Fruit fly (Drosophila melanogaster) ovary, adult (tissue): ENCODE results near the gene apn.

Experiments used
- CG17801 ChIP-seq: fragments of 200-800 bp; optimal IDR thresholded peaks from 2 replicates; lab custom pipeline; 2019; ENCODE audit warnings: missing biosample characterization, mild to moderate bottlenecking, missing genetic modification characterization, moderate library complexity; ENCODE audit not compliant: partially characterized antibody

The apn gene

DNA sequence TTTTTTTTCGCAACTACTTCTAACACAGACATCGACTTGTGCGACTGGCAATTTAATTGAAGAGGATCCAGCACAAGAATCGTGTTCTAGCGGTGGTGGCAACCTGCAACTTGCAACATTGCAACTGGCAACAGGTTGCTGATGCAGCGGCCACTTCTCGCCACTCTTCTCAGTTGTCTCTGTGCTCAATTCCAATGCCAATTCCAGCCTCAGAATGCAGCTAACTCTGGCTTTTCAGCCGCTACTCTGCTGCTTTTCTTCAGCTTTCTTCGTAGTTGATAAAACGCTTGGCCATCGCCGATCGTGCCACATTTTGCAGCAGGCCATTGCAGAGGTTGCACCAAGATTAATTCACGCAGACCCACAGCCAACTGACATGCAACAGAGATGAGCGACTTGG lies 1.7 kb upstream of the apn start, which contains the start of gene Osi22:
Gene Osi22 (plus strand): TSS at position 301 of the 400 bp plus-strand sequence.
- TF ChIP-seq CG17801 (GFP tag; lab: Kevin White, UChicago), result no peak

DNA sequence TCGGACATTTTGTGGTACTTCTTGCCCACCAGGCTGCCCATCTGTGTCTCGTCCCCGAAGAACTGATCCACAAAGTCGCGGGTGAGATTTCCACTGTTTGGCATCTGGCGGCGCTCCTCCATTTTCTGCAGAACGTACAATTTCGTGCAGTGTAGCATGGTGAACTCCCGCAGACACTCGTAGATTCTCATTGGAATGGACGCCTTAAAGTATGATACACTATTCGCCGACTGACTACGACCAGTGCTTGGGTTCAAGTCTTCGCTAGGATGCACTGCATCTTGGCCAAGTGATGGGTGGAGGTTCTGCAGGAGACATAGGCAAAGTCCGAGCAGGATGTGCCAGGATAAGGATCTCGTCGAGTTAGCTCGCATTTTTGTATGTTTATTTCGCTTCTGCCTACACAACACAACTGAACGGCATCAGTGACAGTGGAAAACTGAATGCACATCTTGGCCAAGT lies 2.5 kb downstream of the apn start, which contains the start of gene CG15888:
Gene CG15888 (minus strand): TSS at position 412 of the 462 bp plus-strand sequence.
- no peak for TF ChIP-seq CG17801 (GFP tag; lab: Kevin White, UChicago)

- no peak for TF ChIP-seq CG17801 (GFP tag; lab: Kevin White, UChicago)
Observed at dm6 chr3R:13285110-13285509, 3.5 kb downstream of the apn start.

DNA sequence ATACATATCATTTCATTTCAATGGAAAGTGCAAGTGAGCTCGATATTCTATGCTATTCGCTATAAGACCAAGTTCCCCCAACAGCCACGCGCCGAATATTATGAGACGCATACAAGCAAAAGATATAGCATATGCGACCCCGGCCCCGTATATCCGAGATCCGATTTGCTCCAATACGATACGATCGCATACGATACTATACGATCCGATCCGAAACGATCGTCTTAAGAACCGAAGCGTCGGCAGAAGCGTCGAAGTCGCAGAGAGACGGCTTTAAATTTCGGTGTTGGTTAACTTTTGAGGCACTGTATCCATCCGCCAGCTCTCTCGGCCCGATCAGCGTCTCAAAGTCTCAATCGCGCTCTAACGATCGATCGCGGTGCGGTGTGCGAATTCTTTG lies 9.2 kb downstream of the apn start, which contains the start of gene CG8630:
Gene CG8630 (plus strand): TSS at position 303 of the 400 bp plus-strand sequence.
- no peak for TF ChIP-seq CG17801 (GFP tag; lab: Kevin White, UChicago)

- no peak for TF ChIP-seq CG17801 (GFP tag; lab: Kevin White, UChicago)
Observed at dm6 chr3R:13275473-13275872, 13.1 kb downstream of the apn start.

DNA sequence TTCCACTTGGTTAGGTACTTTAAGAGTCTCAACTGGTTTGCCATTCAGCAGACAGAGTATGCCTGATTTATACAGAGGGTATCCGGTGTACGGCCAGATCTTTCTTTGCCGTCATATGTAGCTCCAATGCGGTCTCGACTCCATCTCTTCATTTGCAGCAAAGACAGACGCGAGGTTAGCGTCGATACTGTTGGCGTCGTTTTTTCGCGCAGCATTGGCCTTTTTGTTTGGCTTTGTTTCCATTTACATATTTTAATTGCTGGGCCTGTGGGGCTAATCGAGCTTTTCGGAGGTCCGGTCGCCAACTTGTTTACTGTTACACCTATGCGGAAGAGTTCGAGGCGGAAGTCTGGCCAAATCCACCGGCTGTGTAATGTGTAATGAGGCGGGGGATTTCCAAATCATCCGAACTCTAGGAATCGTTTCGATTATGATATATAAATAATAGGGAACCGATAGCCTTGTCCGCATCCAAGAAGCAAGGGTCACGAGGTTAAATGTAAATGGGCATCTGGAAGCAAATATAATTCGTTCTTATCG lies 14.3 kb downstream of the apn start:
- TF ChIP-seq CG17801 (GFP tag; lab: Kevin White, UChicago), result no peak

dm6 chr3R:13273462-13273861 lies 15.2 kb downstream of the apn start:
- TF ChIP-seq CG17801 (GFP tag; lab: Kevin White, UChicago), result no peak

dm6 chr3R:13271758-13272157 lies 16.9 kb downstream of the apn start, which contains the start of gene TBC1D5:
TSS of gene TBC1D5 (minus strand) at chr3R:13272011.
- TF ChIP-seq CG17801 (GFP tag; lab: Kevin White, UChicago), result peak; percentile 10

- no peak for TF ChIP-seq CG17801 (GFP tag; lab: Kevin White, UChicago)
Observed at dm6 chr3R:13270648-13271047, 18.0 kb downstream of the apn start.

dm6 chr3R:13264061-13264661 lies 24.5 kb downstream of the apn start, which contains the start of gene Ravus:
TSS of gene Ravus (minus strand) at chr3R:13264061.
- TF ChIP-seq CG17801 (GFP tag; lab: Kevin White, UChicago), result peak; percentile 10

DNA sequence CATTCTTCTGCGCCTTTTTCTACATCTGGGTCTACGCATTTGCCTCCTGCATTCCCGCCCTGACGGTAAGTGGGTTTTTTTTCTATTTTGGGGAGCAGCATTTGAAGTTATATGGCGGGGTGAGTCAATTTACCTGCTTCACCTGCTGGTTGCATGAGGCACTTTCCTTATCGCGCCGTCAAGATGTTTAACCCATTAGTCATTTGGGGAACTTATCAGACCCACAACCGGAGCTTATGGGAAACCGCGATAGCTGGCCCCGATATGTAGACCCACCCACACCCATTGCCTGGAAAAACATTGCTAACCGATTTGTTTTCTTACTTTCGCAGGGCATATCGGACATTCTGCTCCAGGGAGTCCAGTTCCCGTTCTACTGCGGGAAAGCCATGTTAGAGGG lies 26.9 kb downstream of the apn start:
- TF ChIP-seq CG17801 (GFP tag; lab: Kevin White, UChicago), result no peak

- peak; percentile 16 for TF ChIP-seq CG17801 (GFP tag; lab: Kevin White, UChicago)
Observed at dm6 chr3R:13260114-13260673, 28.4 kb downstream of the apn start, which contains the start of gene CG11686. TSS of gene CG11686 (plus strand) at chr3R:13260356.

DNA sequence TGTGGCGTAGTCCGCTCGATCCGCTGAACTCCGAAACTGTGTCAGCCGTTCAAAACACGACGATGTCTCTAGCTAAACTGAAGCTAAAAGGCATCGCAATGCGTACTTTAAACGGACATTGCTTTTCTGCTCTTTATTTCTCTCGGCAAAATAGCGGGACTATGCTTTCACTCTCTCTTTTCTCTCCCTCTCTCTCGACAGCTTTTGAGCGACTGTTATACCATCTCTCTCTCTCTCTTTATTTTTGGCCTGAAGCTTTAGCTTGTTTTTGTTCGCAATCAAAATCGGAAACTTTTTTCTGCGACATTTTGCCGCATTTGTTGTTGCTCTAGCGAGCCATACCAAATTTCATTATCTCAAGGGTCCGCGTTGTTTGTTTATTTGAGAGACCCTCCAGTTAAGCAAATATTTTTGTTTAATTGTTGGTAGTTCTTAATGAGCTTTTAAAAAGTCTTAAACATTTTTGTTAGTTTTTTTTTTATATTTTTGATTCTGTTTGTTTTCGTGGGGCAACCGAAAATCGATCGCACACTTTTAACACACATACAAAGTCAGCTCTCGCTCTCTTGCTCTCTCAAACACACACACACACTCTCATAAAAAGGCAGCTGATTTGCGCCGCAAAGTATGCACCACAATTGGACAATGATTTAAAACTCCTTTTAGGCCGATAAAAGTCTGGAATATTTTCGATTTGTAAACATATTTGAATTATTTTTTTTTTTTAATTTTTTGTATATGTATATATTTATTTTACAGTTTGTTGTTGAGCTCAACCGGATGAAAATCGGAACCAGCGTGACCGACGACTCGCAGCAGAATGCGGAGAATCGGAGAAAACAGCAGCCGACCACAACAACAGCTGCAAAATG lies 29.7 kb downstream of the apn start, which contains the start of gene Ace:
Gene Ace (minus strand): TSS at position 822 of the 872 bp plus-strand sequence.
- TF ChIP-seq CG17801 (GFP tag; lab: Kevin White, UChicago), result no peak

DNA sequence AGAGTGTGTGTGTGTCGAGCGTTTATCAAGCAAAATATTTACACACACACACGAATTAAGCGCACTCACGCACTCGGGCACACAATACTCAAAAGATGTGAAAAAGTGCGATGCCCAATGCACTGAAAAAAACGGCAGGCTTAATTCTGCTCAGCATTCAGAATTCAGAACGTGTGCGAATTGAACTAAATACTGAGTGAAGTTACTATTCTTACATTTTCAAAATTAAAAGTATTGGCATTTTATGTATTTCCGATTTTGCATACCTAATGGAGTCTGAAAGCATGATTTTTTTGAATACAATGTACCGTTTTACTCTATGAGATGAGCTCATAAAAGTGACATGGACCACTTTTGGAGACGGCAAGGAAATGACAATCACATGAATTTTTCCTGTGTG lies 31.5 kb downstream of the apn start:
- TF ChIP-seq CG17801 (GFP tag; lab: Kevin White, UChicago), result no peak

dm6 chr3R:13241726-13242125 lies 46.9 kb downstream of the apn start:
- TF ChIP-seq CG17801 (GFP tag; lab: Kevin White, UChicago), result no peak
